Worm (Caenorhabditis elegans): ENCODE results near the gene W02D7.12.

- no peak for TF ChIP-seq tbx-11 (GFP tag; IDR thresholded peaks at IDR 0.05)
- TF ChIP-seq flt-1 (GFP tag; IDR thresholded peaks at IDR 0.05) = no peak
- TF ChIP-seq tbx-37 (GFP tag; conservative IDR thresholded peaks at IDR 0.05) = no peak
- no peak for TF ChIP-seq ama-1 (optimal IDR thresholded peaks at IDR 0.05)
- no peak for TF ChIP-seq B0310.2 (tag; optimal IDR thresholded peaks at IDR 0.05)
- TF ChIP-seq ceh-13 (GFP tag; optimal IDR thresholded peaks at IDR 0.05) = no peak
- TF ChIP-seq hmbx-1 (tag; optimal IDR thresholded peaks at IDR 0.05) = no peak
- no peak for TF ChIP-seq ets-7 (tag; optimal IDR thresholded peaks at IDR 0.05)
- no peak for TF ChIP-seq pes-1 (GFP tag; IDR thresholded peaks at IDR 0.05)
These were observed 3.6 kb upstream of the W02D7.12 start, which contains the start of gene clec-218 for ce11 chrV:8307681-8308080.

All from whole organism, early embryonic.